Worm (Caenorhabditis elegans) whole organism, young adult: ENCODE data around the gene ncx-8.

Experiments used
- C06A6.2 ChIP-seq: fragments of 200-800 bp; sonication (Bioruptor generic); conservative IDR thresholded peaks from 2 replicates; pipeline ENCODE4 v1.3.6; 2022; ENCODE audit warnings: missing genetic modification characterization, missing compliant biosample characterization
- ama-1 ChIP-seq, 3 experiments: fragments of 150-350 bp in 1 of 3; sonication (generic microtip) in 2 of 3; optimal IDR thresholded peaks; 2 replicates each; lab custom pipeline; 2014 to 2018; ENCODE audit warnings: missing biosample characterization in 2 of 3, missing genetic modification characterization in 2 of 3, missing genetic modification reagents in 2 of 3
- ccch-3 ChIP-seq: fragments of 200-800 bp; sonication (Bioruptor generic); optimal IDR thresholded peaks from 2 replicates; lab custom pipeline; 2018; ENCODE audit warnings: mild to moderate bottlenecking, missing genetic modification characterization, missing compliant biosample characterization
- cebp-2 ChIP-seq: fragments of 200-800 bp; sonication (Bioruptor generic); IDR thresholded peaks from 2 replicates; pipeline ENCODE4 v1.3.6; 2022; ENCODE audit warnings: missing genetic modification characterization, missing compliant biosample characterization
- ceh-58 ChIP-seq: fragments of 200-800 bp; sonication (Bioruptor generic); IDR thresholded peaks from 2 replicates; pipeline ENCODE4 v1.3.6; 2022; ENCODE audit warnings: missing genetic modification characterization, missing compliant biosample characterization
- hrde-1 ChIP-seq: sonication (generic microtip); optimal IDR thresholded peaks from 2 replicates; lab custom pipeline; 2016; ENCODE audit warnings: missing genetic modification characterization, mild to moderate bottlenecking, missing compliant biosample characterization, moderate library complexity, missing genotype, missing genetic modification reagents, borderline replicate concordance
- madf-6 ChIP-seq: fragments of 200-800 bp; sonication (Bioruptor generic); IDR thresholded peaks from 2 replicates; pipeline ENCODE4 v1.3.6; 2022; ENCODE audit warnings: missing genetic modification reagents, missing genetic modification characterization, missing compliant biosample characterization
- pbrm-1 ChIP-seq: fragments of 200-800 bp; sonication (Bioruptor generic); IDR thresholded peaks from 2 replicates; pipeline ENCODE4 v1.3.6; 2022; ENCODE audit warnings: missing genetic modification reagents, missing genetic modification characterization, missing compliant biosample characterization
- snpc-3.4 ChIP-seq: sonication (generic microtip); optimal IDR thresholded peaks from 2 replicates; lab custom pipeline; 2017; ENCODE audit warnings: missing genetic modification characterization, mild to moderate bottlenecking, missing compliant biosample characterization, antibody characterized with exemption, moderate library complexity, missing genotype, missing genetic modification reagents
- somi-1 ChIP-seq: fragments of 200-800 bp; sonication (Bioruptor generic); optimal IDR thresholded peaks from 2 replicates; lab custom pipeline; 2018; ENCODE audit warnings: mild to moderate bottlenecking, missing genetic modification characterization, missing compliant biosample characterization
- unc-62 ChIP-seq: fragments of 150-350 bp; optimal IDR thresholded peaks from 2 replicates; lab custom pipeline; 2014; ENCODE audit warnings: missing biosample characterization, missing genetic modification reagents, missing genetic modification characterization
- ztf-26 ChIP-seq: sonication (generic microtip); optimal IDR thresholded peaks from 2 replicates; lab custom pipeline; 2017; ENCODE audit warnings: missing genetic modification characterization, missing compliant biosample characterization

DNA sequence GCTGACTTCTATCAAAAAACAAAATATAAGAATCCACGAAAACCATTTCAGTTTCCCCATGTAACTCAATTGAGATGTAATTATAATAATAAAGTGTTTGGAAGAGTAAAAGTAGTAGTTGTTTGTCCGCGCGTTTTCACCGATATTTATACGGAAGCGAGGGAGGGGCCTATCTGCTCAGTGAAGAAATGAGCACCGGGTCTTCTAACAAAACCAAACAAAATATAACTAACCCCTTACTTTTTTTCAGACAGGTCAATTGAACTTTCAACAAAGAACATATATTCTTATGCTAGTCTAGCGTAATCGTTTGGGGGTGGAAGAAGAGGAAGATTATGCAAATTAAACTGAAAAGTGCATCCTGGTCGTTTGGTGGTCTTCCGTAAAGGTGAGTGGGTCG is 8.2 kb upstream of the ncx-8 start, which contains the start of gene ncx-9:
- TF ChIP-seq cebp-2 (GFP tag; lab: Robert Waterston, UW) = no peak
- TF ChIP-seq ztf-26 (tag; lab: Kevin White, UChicago) = no peak
- TF ChIP-seq ccch-3 = no peak
- no peak for TF ChIP-seq snpc-3.4 (tag; lab: Kevin White, UChicago)
- no peak for TF ChIP-seq hrde-1 (tag; lab: Kevin White, UChicago)
- TF ChIP-seq ama-1 (optimal IDR thresholded peaks at IDR 0.05; lab: Kevin White, UChicago) = no peak
- TF ChIP-seq ama-1 (GFP tag; optimal IDR thresholded peaks at IDR 0.05; lab: Kevin White, UChicago) = no peak
- no peak for TF ChIP-seq somi-1
- no peak for TF ChIP-seq C06A6.2 (GFP tag; lab: Robert Waterston, UW)
- no peak for TF ChIP-seq madf-6 (GFP tag; lab: Robert Waterston, UW)
- no peak for TF ChIP-seq ceh-58
- TF ChIP-seq pbrm-1 (GFP tag; lab: Robert Waterston, UW) = no peak
- no peak for TF ChIP-seq unc-62 (GFP tag; lab: Kevin White, UChicago)
